Worm (Caenorhabditis elegans) whole organism, midembryonic: Measurements from ENCODE around the gene asp-17.

Experiments used
- T22C8.4 ChIP-seq: fragments of 200-800 bp; sonication (Bioruptor generic); IDR thresholded peaks from 2 replicates; pipeline ENCODE4 v1.3.6; 2022; ENCODE audit warnings: missing genetic modification characterization, missing compliant biosample characterization
- cog-1 ChIP-seq: sonication (generic microtip); optimal IDR thresholded peaks from 2 replicates; lab custom pipeline; 2016; ENCODE audit warnings: missing genetic modification characterization, missing compliant biosample characterization
- flt-1 ChIP-seq: fragments of 200-800 bp; sonication (Bioruptor generic); IDR thresholded peaks from 2 replicates; pipeline ENCODE4 v1.3.6; 2022; ENCODE audit warnings: missing genetic modification characterization, missing compliant biosample characterization
- klf-2 ChIP-seq: fragments of 200-800 bp; sonication (Bioruptor generic); conservative IDR thresholded peaks from 2 replicates; pipeline ENCODE4 v1.3.6; 2022; ENCODE audit warnings: missing genetic modification reagents, missing genetic modification characterization, missing compliant biosample characterization
- med-1 ChIP-seq: sonication (generic microtip); optimal IDR thresholded peaks from 2 replicates; lab custom pipeline; 2017; ENCODE audit warnings: missing genetic modification characterization, mild to moderate bottlenecking, missing compliant biosample characterization, antibody characterized with exemption, missing genetic modification reagents; ENCODE audit not compliant: insufficient read depth
- ref-1 ChIP-seq: fragments of 200-800 bp; sonication (Bioruptor generic); conservative IDR thresholded peaks from 2 replicates; pipeline ENCODE4 v1.3.6; 2022; ENCODE audit warnings: missing genetic modification reagents, missing genetic modification characterization, missing compliant biosample characterization
- tab-1 ChIP-seq: fragments of 200-800 bp; sonication (Bioruptor generic); IDR thresholded peaks from 2 replicates; pipeline ENCODE4 v1.3.6; 2022; ENCODE audit warnings: missing genetic modification characterization, missing compliant biosample characterization
- ztf-23 ChIP-seq: fragments of 200-800 bp; sonication (Bioruptor generic); IDR thresholded peaks from 2 replicates; pipeline ENCODE4 v1.3.6; 2022; ENCODE audit warnings: missing genetic modification reagents, missing genetic modification characterization, missing compliant biosample characterization
- ztf-29 ChIP-seq: fragments of 200-800 bp; sonication (Bioruptor generic); IDR thresholded peaks from 2 replicates; pipeline ENCODE4 v1.3.6; 2022; ENCODE audit warnings: missing genetic modification reagents, missing genetic modification characterization, missing compliant biosample characterization

The asp-17 gene

ce11 chrV:19037222-19037621 is at the start of gene asp-17:
Gene asp-17 (minus strand): TSS chrV:19037322.
- TF ChIP-seq klf-2 (GFP tag; lab: Robert Waterston, UW) (no peak), ref-1 (GFP tag; lab: Robert Waterston, UW) (no peak), flt-1 (GFP tag; lab: Robert Waterston, UW) (no peak), ztf-29 (GFP tag; lab: Robert Waterston, UW) (no peak), cog-1 (tag; lab: Kevin White, UChicago) (no peak), T22C8.4 (no peak), tab-1 (GFP tag; lab: Robert Waterston, UW) (no peak), med-1 (GFP tag; lab: Kevin White, UChicago) (no peak), ztf-23 (GFP tag; lab: Robert Waterston, UW) (no peak)

ce11 chrV:19083789-19084188 is 46.7 kb upstream of the asp-17 start:
- TF ChIP-seq T22C8.4 (no peak), tab-1 (GFP tag; lab: Robert Waterston, UW) (no peak), flt-1 (GFP tag; lab: Robert Waterston, UW) (no peak), ztf-23 (GFP tag; lab: Robert Waterston, UW) (no peak), ref-1 (GFP tag; lab: Robert Waterston, UW) (no peak), klf-2 (GFP tag; lab: Robert Waterston, UW) (no peak), ztf-29 (GFP tag; lab: Robert Waterston, UW) (no peak), cog-1 (tag; lab: Kevin White, UChicago) (no peak), med-1 (GFP tag; lab: Kevin White, UChicago) (no peak)

DNA sequence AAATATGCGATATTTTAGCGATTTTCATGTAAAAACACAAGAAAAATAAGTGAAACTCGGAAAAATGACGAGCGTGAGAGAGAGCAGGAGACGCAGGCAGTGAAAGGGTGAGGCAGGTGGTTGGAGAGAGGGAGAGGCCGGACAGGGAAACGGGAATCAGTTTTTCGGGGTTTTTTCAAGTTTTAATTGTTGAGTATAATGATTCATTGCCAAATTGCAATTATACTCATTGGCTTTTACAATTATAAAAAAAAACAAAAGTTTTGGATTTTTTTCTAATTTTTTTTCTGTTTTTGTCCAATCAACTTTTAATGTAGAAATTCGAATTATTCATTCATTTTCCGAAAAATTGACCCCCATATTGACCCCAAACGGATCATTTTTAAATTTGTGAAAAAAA is 45.4 kb upstream of the asp-17 start, which contains the start of gene nhr-95:
nhr-95 (minus strand) TSS at position 101 of the 400 bp plus-strand sequence.
- TF ChIP-seq ztf-23 (GFP tag; lab: Robert Waterston, UW) (no peak), klf-2 (GFP tag; lab: Robert Waterston, UW) (no peak), flt-1 (GFP tag; lab: Robert Waterston, UW) (no peak), ztf-29 (GFP tag; lab: Robert Waterston, UW) (no peak), T22C8.4 (no peak), cog-1 (tag; lab: Kevin White, UChicago) (no peak), med-1 (GFP tag; lab: Kevin White, UChicago) (no peak), tab-1 (GFP tag; lab: Robert Waterston, UW) (no peak), ref-1 (GFP tag; lab: Robert Waterston, UW) (no peak)

- no peak for TF ChIP-seq cog-1 (tag; lab: Kevin White, UChicago)
- TF ChIP-seq T22C8.4: peak; percentile 6; the same call in 1 of the 2 replicates
Measured at ce11 chrV:19076835-19077234, 39.7 kb upstream of the asp-17 start.

DNA sequence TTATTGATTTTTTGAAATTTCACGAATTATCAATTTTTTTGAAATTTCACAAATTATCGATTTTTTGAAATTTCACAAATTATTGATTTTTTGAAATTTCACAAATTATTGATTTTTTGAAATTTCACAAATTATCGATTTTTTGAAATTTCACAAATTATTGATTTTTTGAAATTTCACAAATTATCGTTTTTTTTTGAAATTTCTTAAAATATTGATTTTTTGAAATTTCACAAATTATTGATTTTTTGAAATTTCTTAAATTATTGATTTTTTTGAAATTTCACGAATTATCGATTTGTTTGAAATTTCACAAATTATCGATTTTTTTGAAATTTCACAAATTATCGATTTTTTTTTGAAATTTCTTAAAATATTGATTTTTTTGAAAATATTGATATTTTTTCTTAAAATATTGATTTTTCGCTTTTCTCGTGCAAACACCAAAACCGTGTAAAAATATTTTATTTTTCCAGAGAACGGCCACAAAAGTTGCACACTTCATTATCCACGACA is 39.1 kb upstream of the asp-17 start:
- peak; percentile 92 for TF ChIP-seq T22C8.4

DNA sequence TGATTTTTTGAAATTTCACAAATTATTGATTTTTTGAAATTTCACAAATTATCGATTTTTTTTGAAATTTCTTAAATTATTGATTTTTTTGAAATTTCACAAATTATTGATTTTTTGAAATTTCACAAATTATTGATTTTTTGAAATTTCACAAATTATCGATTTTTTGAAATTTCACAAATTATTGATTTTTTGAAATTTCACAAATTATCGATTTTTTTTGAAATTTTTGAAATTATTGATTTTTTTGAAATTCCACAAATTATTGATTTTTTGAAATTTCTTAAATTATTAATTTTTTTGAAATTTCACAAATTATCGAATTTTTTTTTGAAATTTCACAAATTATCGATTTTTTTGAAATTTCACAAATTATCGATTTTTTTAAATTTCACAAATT is 38.0 kb upstream of the asp-17 start:
- TF ChIP-seq T22C8.4: peak; percentile 92

DNA sequence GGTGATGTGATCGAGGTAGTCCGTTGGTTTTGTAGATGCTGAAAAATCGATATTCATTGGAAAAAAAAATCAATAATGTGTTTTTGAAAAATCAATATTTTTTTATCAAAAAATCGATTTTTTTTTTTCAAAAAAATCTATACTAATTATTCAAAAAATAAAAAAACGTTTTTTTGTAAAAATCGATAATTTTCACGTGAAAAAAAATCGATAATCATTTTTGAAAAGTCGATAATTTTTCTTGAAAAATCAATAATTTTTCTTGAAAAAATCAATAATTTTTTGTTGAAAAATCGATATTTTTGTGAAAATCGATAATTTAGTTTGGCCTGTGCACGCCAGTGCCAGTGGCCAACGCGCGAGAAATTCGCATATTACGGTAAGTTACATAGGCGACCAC is 36.0 kb upstream of the asp-17 start:
- peak; percentile 85 for TF ChIP-seq T22C8.4
- no peak for TF ChIP-seq ref-1 (GFP tag; lab: Robert Waterston, UW)

- TF ChIP-seq flt-1 (GFP tag; lab: Robert Waterston, UW) (no peak), ztf-23 (GFP tag; lab: Robert Waterston, UW) (no peak), cog-1 (tag; lab: Kevin White, UChicago) (no peak), T22C8.4 (0 out of 2 replicates have a peak, but pooled peaks have one; percentile 7)
Measured at ce11 chrV:19068888-19069287, 31.8 kb upstream of the asp-17 start.

ce11 chrV:19065945-19066344 is 28.8 kb upstream of the asp-17 start:
- peak; percentile 66 for TF ChIP-seq T22C8.4

ce11 chrV:19063326-19063725 is 26.2 kb upstream of the asp-17 start:
- TF ChIP-seq T22C8.4 (peak; percentile 44; the same call in 1 of the 2 replicates), med-1 (GFP tag; lab: Kevin White, UChicago) (no peak)

ce11 chrV:19059873-19060272 is 22.8 kb upstream of the asp-17 start, which contains the start of gene twk-46:
Gene twk-46 (plus strand): TSS chrV:19060173.
- no peak for TF ChIP-seq klf-2 (GFP tag; lab: Robert Waterston, UW)
- no peak for TF ChIP-seq T22C8.4

DNA sequence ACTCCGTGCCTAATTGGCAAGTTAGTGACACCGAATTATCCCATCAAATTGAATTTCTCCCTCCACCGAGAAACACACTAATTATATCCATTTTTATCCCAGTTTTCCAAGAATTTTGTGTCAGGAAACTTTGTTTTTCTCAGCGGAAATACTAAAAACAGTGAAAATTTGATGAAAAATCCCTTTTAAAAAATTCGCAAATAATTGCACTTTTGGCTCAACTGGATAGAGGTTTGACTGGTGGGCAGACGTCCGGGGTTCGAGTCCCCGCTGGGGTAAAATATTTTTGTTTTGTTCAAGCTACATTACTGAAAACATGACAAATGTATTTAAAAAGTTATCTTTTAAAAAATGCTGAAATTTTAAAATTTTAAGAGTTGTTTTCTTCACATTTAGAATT is 21.0 kb upstream of the asp-17 start:
- TF ChIP-seq ztf-29 (GFP tag; lab: Robert Waterston, UW) (no peak), flt-1 (GFP tag; lab: Robert Waterston, UW) (no peak), tab-1 (GFP tag; lab: Robert Waterston, UW) (no peak), ztf-23 (GFP tag; lab: Robert Waterston, UW) (no peak), med-1 (GFP tag; lab: Kevin White, UChicago) (no peak), T22C8.4 (no peak), cog-1 (tag; lab: Kevin White, UChicago) (no peak), klf-2 (GFP tag; lab: Robert Waterston, UW) (no peak), ref-1 (GFP tag; lab: Robert Waterston, UW) (no peak)
